Worm (Caenorhabditis elegans) whole organism, L4 larva: ENCODE results near the gene nhx-1.

ENCODE experiments used
- D1046.2 ChIP-seq: fragments of 200-800 bp; sonication (Bioruptor generic); IDR thresholded peaks from 2 replicates; pipeline ENCODE4 v1.3.6; 2022; ENCODE audit warnings: missing genetic modification characterization, missing compliant biosample characterization
- F10B5.3 ChIP-seq: sonication (generic microtip); optimal IDR thresholded peaks from 2 replicates; lab custom pipeline; 2016; ENCODE audit warnings: mild to moderate bottlenecking, missing genetic modification characterization, missing compliant biosample characterization
- lin-39 ChIP-seq: fragments of 150-350 bp; optimal IDR thresholded peaks from 2 replicates; lab custom pipeline; 2014; ENCODE audit warnings: missing biosample characterization, missing genetic modification reagents, missing genetic modification characterization
- mdl-1 ChIP-seq, 2 experiments: fragments of 150-350 bp in 1 of 2; sonication (generic microtip) in 1 of 2; optimal IDR thresholded peaks; 2 replicates each; lab custom pipeline; 2014 to 2017; ENCODE audit warnings: missing biosample characterization in 2 of 2, missing genetic modification characterization in 2 of 2
- mes-2 ChIP-seq: sonication (generic microtip); optimal IDR thresholded peaks from 2 replicates; lab custom pipeline; 2016; ENCODE audit warnings: missing genotype, mild to moderate bottlenecking, missing genetic modification characterization, missing compliant biosample characterization; ENCODE audit not compliant: poor library complexity, severe bottlenecking
- nhr-28 ChIP-seq: fragments of 150-350 bp; optimal IDR thresholded peaks from 2 replicates; lab custom pipeline; 2014; ENCODE audit warnings: missing biosample characterization, missing genetic modification characterization
- nhr-6 ChIP-seq: fragments of 150-350 bp; optimal IDR thresholded peaks from 2 replicates; lab custom pipeline; 2014; ENCODE audit warnings: missing biosample characterization, missing genetic modification characterization
- ztf-11 ChIP-seq: fragments of 150-350 bp; optimal IDR thresholded peaks from 2 replicates; lab custom pipeline; 2014; ENCODE audit warnings: missing biosample characterization, missing genetic modification characterization

- TF ChIP-seq D1046.2 (no peak), mdl-1 (tag; optimal IDR thresholded peaks at IDR 0.05; lab: Kevin White, UChicago) (no peak), ztf-11 (tag; lab: Kevin White, UChicago) (no peak), mes-2 (tag; lab: Kevin White, UChicago) (no peak), lin-39 (no peak), F10B5.3 (tag; lab: Kevin White, UChicago) (no peak), nhr-28 (tag; lab: Kevin White, UChicago) (no peak), nhr-6 (no peak)
These were observed 19.8 kb upstream of the nhx-1 start for ce11 chrX:15997153-15997552.
